Worm (Caenorhabditis elegans) whole organism, midembryonic: ENCODE results near the gene tsen-2.
A peak's percentile ranks its signal among the peaks of the same experiment; 100 is the strongest.

Experiments
- T22C8.4 ChIP-seq: fragments of 200-800 bp; sonication (Bioruptor generic); IDR thresholded peaks from 2 replicates; pipeline ENCODE4 v1.3.6; 2022; ENCODE audit warnings: missing genetic modification characterization, missing compliant biosample characterization
- cog-1 ChIP-seq: sonication (generic microtip); optimal IDR thresholded peaks from 2 replicates; lab custom pipeline; 2016; ENCODE audit warnings: missing genetic modification characterization, missing compliant biosample characterization
- flt-1 ChIP-seq: fragments of 200-800 bp; sonication (Bioruptor generic); IDR thresholded peaks from 2 replicates; pipeline ENCODE4 v1.3.6; 2022; ENCODE audit warnings: missing genetic modification characterization, missing compliant biosample characterization
- klf-2 ChIP-seq: fragments of 200-800 bp; sonication (Bioruptor generic); conservative IDR thresholded peaks from 2 replicates; pipeline ENCODE4 v1.3.6; 2022; ENCODE audit warnings: missing genetic modification reagents, missing genetic modification characterization, missing compliant biosample characterization
- med-1 ChIP-seq: sonication (generic microtip); optimal IDR thresholded peaks from 2 replicates; lab custom pipeline; 2017; ENCODE audit warnings: missing genetic modification characterization, mild to moderate bottlenecking, missing compliant biosample characterization, antibody characterized with exemption, missing genetic modification reagents; ENCODE audit not compliant: insufficient read depth
- ref-1 ChIP-seq: fragments of 200-800 bp; sonication (Bioruptor generic); conservative IDR thresholded peaks from 2 replicates; pipeline ENCODE4 v1.3.6; 2022; ENCODE audit warnings: missing genetic modification reagents, missing genetic modification characterization, missing compliant biosample characterization
- tab-1 ChIP-seq: fragments of 200-800 bp; sonication (Bioruptor generic); IDR thresholded peaks from 2 replicates; pipeline ENCODE4 v1.3.6; 2022; ENCODE audit warnings: missing genetic modification characterization, missing compliant biosample characterization
- ztf-23 ChIP-seq: fragments of 200-800 bp; sonication (Bioruptor generic); IDR thresholded peaks from 2 replicates; pipeline ENCODE4 v1.3.6; 2022; ENCODE audit warnings: missing genetic modification reagents, missing genetic modification characterization, missing compliant biosample characterization
- ztf-29 ChIP-seq: fragments of 200-800 bp; sonication (Bioruptor generic); IDR thresholded peaks from 2 replicates; pipeline ENCODE4 v1.3.6; 2022; ENCODE audit warnings: missing genetic modification reagents, missing genetic modification characterization, missing compliant biosample characterization

Gene tsen-2

DNA sequence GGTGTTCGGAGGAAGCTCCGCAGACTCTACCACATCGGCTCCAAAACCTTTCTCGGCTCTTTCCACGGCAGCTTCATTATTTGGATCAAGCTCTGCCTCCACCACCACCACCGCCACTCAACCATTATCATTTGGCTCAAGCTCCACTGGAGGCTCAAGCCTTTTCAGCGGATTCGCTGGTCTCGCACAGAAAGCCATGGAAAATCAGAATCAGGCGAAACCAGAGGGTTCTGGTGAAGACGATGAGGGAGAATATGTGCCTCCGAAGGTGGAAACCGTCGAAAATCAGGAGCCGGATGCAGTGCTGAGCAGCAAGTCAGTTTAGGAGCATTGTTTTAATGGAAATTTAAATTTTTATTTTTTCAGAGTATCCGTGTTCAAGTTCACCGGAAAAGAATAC lies 19.0 kb upstream of the tsen-2 start:
- TF ChIP-seq klf-2 (GFP tag; lab: Robert Waterston, UW) = no peak

DNA sequence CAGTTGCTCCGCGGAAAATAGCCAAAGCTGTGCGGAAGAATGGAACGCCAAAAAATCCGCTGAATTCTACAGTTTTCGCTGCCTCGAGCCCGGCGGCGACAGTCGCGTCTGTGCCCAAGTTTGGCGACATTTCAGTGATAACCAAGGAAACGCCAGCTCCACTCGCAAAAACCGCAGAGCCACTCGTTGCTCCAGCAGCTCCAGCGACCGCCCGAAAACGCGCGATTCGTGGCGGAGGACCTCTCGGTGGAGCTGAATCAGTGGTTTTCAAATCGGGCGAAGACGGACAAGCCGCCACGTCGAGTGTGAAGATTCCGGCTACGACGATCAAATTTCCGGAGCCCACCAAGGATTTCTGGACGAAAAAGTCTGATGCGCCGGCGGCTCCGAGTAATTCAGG lies 18.2 kb upstream of the tsen-2 start:
- TF ChIP-seq T22C8.4 (GFP tag; lab: Robert Waterston, UW) (no peak), cog-1 (tag; lab: Kevin White, UChicago) (no peak), klf-2 (GFP tag; lab: Robert Waterston, UW) (no peak), ref-1 (GFP tag; lab: Robert Waterston, UW) (no peak), med-1 (GFP tag; lab: Kevin White, UChicago) (no peak), ztf-23 (GFP tag; lab: Robert Waterston, UW) (no peak), flt-1 (GFP tag; lab: Robert Waterston, UW) (no peak), ztf-29 (GFP tag; lab: Robert Waterston, UW) (no peak), tab-1 (GFP tag; lab: Robert Waterston, UW) (no peak)

DNA sequence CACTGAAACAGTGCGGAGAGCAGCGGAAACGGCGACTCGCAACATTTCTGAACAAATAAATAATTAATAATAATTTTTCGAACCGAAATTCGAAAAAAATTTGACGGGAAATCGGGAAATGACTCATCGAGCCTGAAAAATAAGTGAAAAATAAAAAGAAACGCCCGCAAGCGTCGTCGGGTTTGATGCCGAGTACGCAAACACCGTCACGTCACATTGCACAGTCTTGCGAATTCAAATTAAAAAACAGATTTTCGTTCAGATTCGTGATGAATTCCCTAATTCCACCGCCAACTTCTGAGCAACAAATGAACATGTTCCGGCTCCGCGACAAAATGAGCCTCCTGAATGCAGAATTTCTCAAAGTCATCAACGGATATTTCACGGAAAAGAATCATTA lies 17.6 kb upstream of the tsen-2 start, which contains the start of the genes ndab-1 and npp-16:
TSS of gene ndab-1 (minus strand) at position 47 of the 400 bp plus-strand sequence.
TSS of gene npp-16 (plus strand) at position 263 of the 400 bp plus-strand sequence.
- TF ChIP-seq flt-1 (GFP tag; lab: Robert Waterston, UW) (0 out of 2 replicates have a peak, but pooled peaks have one; percentile 36), tab-1 (GFP tag; lab: Robert Waterston, UW) (no peak)

DNA sequence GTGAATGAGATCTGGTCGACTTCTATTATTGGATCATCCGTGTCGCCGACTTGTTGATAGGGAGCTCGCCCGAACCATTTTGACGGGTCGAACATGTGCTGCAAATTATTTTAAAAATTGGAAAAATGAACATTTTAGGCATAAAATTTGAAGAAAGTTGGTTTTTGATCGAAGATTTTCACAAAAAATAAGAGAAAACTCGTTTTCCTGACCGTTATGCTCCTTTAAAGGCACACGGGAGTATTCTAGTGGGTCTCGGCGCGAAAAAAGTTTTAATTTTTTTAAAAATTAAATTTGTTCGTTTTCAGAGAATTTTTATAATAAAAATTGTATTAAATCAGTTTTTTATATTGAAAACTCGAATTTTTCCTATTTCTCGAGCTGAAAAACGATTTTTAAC lies 16.2 kb upstream of the tsen-2 start, which contains the start of gene Y56A3A.16:
TSS of gene Y56A3A.16 (minus strand) at position 101 of the 400 bp plus-strand sequence.
- TF ChIP-seq med-1 (GFP tag; lab: Kevin White, UChicago) = no peak
- TF ChIP-seq ztf-29 (GFP tag; lab: Robert Waterston, UW) = no peak
- TF ChIP-seq T22C8.4 (GFP tag; lab: Robert Waterston, UW) = no peak
- no peak for TF ChIP-seq klf-2 (GFP tag; lab: Robert Waterston, UW)
- no peak for TF ChIP-seq ztf-23 (GFP tag; lab: Robert Waterston, UW)
- no peak for TF ChIP-seq tab-1 (GFP tag; lab: Robert Waterston, UW)
- no peak for TF ChIP-seq cog-1 (tag; lab: Kevin White, UChicago)

- TF ChIP-seq ztf-29 (GFP tag; lab: Robert Waterston, UW) (no peak), med-1 (GFP tag; lab: Kevin White, UChicago) (no peak)
These were observed 11.7 kb upstream of the tsen-2 start, which contains the start of gene faah-4 for ce11 chrIII:11909778-11910177. Gene faah-4, minus strand, starts transcription at chrIII:11909878.

ce11 chrIII:11908660-11909059 lies 10.6 kb upstream of the tsen-2 start, which contains the start of gene fbxb-24:
Gene fbxb-24, plus strand, starts transcription at chrIII:11908960.
- TF ChIP-seq ztf-23 (GFP tag; lab: Robert Waterston, UW) (no peak), flt-1 (GFP tag; lab: Robert Waterston, UW) (no peak), T22C8.4 (GFP tag; lab: Robert Waterston, UW) (no peak), tab-1 (GFP tag; lab: Robert Waterston, UW) (no peak), ref-1 (GFP tag; lab: Robert Waterston, UW) (no peak), ztf-29 (GFP tag; lab: Robert Waterston, UW) (no peak), klf-2 (GFP tag; lab: Robert Waterston, UW) (no peak), med-1 (GFP tag; lab: Kevin White, UChicago) (no peak), cog-1 (tag; lab: Kevin White, UChicago) (no peak)

ce11 chrIII:11907177-11907576 lies 9.1 kb upstream of the tsen-2 start, which contains the start of gene sdz-33:
Gene sdz-33, plus strand, starts transcription at chrIII:11907477.
- no peak for TF ChIP-seq T22C8.4 (GFP tag; lab: Robert Waterston, UW)
- no peak for TF ChIP-seq cog-1 (tag; lab: Kevin White, UChicago)
- no peak for TF ChIP-seq ref-1 (GFP tag; lab: Robert Waterston, UW)
- TF ChIP-seq tab-1 (GFP tag; lab: Robert Waterston, UW) = no peak
- TF ChIP-seq klf-2 (GFP tag; lab: Robert Waterston, UW) = no peak
- no peak for TF ChIP-seq med-1 (GFP tag; lab: Kevin White, UChicago)
- no peak for TF ChIP-seq ztf-29 (GFP tag; lab: Robert Waterston, UW)
- no peak for TF ChIP-seq flt-1 (GFP tag; lab: Robert Waterston, UW)
- no peak for TF ChIP-seq ztf-23 (GFP tag; lab: Robert Waterston, UW)

ce11 chrIII:11902782-11903181 lies 4.7 kb upstream of the tsen-2 start:
- TF ChIP-seq tab-1 (GFP tag; lab: Robert Waterston, UW) = no peak
- no peak for TF ChIP-seq ztf-23 (GFP tag; lab: Robert Waterston, UW)
- no peak for TF ChIP-seq cog-1 (tag; lab: Kevin White, UChicago)
- no peak for TF ChIP-seq klf-2 (GFP tag; lab: Robert Waterston, UW)
- no peak for TF ChIP-seq ztf-29 (GFP tag; lab: Robert Waterston, UW)
- no peak for TF ChIP-seq T22C8.4 (GFP tag; lab: Robert Waterston, UW)
- TF ChIP-seq ref-1 (GFP tag; lab: Robert Waterston, UW) = no peak
- TF ChIP-seq med-1 (GFP tag; lab: Kevin White, UChicago) = no peak
- TF ChIP-seq flt-1 (GFP tag; lab: Robert Waterston, UW) = no peak

- TF ChIP-seq flt-1 (GFP tag; lab: Robert Waterston, UW) (no peak), cog-1 (tag; lab: Kevin White, UChicago) (no peak), med-1 (GFP tag; lab: Kevin White, UChicago) (no peak), T22C8.4 (GFP tag; lab: Robert Waterston, UW) (no peak), tab-1 (GFP tag; lab: Robert Waterston, UW) (no peak), klf-2 (GFP tag; lab: Robert Waterston, UW) (no peak), ref-1 (GFP tag; lab: Robert Waterston, UW) (no peak), ztf-23 (GFP tag; lab: Robert Waterston, UW) (no peak), ztf-29 (GFP tag; lab: Robert Waterston, UW) (no peak)
These were observed 2.0 kb upstream of the tsen-2 start for ce11 chrIII:11900022-11900421.
